Worm (Caenorhabditis elegans): Measurements from ENCODE around the gene snpc-1.1.

DNA sequence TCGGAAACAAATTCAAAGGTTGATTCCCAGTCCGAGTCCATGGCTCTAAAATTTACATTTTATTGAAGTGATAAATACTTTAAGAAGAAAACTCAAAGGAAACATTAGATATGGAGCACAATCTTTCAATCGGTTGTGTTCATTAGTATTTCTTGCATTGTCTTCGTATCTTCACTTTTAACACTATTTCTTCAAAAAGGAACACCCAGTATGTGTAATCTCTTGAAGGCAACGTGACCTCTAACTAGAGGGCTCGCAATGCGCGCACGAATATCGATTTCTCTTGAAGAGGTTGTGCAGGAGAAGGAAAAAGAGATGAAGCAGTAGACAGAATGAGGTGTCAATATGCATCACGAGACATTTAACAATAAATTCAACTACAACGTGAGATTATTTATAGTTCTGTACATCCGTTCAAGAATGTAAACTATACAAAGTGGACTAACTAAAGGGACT is 26.0 kb downstream of the snpc-1.1 start, which contains the start of the genes B0228.6 and B0228.1:
- TF ChIP-seq mab-9 (GFP tag; IDR thresholded peaks at IDR 0.05) (no peak), ama-1 (optimal IDR thresholded peaks at IDR 0.05) (no peak)

All from whole organism, L1 larva.